Worm (Caenorhabditis elegans) whole organism, L3 larva: ENCODE results near the gene F26A1.19.
A peak's percentile ranks its signal among the peaks of the same experiment; 100 is the strongest.

Experiments used
- R02D3.7 ChIP-seq: fragments of 150-350 bp; optimal IDR thresholded peaks from 2 replicates; lab custom pipeline; 2014; ENCODE audit warnings: missing biosample characterization, missing genetic modification characterization
- ZK546.5 ChIP-seq: sonication (generic microtip); optimal IDR thresholded peaks from 2 replicates; lab custom pipeline; 2017; ENCODE audit warnings: missing biosample characterization, missing genetic modification characterization
- aly-2 ChIP-seq: fragments of 150-350 bp; optimal IDR thresholded peaks from 2 replicates; lab custom pipeline; 2014; ENCODE audit warnings: missing biosample characterization, missing genetic modification characterization
- ama-1 ChIP-seq: fragments of 150-350 bp; optimal IDR thresholded peaks from 2 replicates; lab custom pipeline; 2018
- ceh-28 ChIP-seq: fragments of 150-350 bp; optimal IDR thresholded peaks from 2 replicates; lab custom pipeline; 2014; ENCODE audit warnings: missing biosample characterization, missing genetic modification reagents, missing genetic modification characterization
- ceh-82 ChIP-seq: fragments of 150-350 bp; optimal IDR thresholded peaks from 2 replicates; lab custom pipeline; 2014; ENCODE audit warnings: missing biosample characterization, missing genetic modification characterization
- ceh-9 ChIP-seq: sonication (generic microtip); optimal IDR thresholded peaks from 2 replicates; lab custom pipeline; 2018; ENCODE audit warnings: missing biosample characterization, missing genetic modification characterization
- daf-12 ChIP-seq: fragments of 150-350 bp; optimal IDR thresholded peaks from 2 replicates; lab custom pipeline; 2014; ENCODE audit warnings: missing biosample characterization, missing genetic modification reagents, missing genetic modification characterization
- elt-2 ChIP-seq: sonication (generic microtip); optimal IDR thresholded peaks from 2 replicates; lab custom pipeline; 2016; ENCODE audit warnings: missing genetic modification reagents, mild to moderate bottlenecking, missing genetic modification characterization, missing compliant biosample characterization
- elt-3 ChIP-seq, 3 experiments: fragments of 150-350 bp in 1 of 3; sonication (generic microtip) in 2 of 3; optimal IDR thresholded peaks; 2 replicates in 2 of 3; 4 replicates in 1 of 3; lab custom pipeline; 2014 to 2017; ENCODE audit warnings: missing biosample characterization in 3 of 3, missing genetic modification characterization in 3 of 3
- eor-1 ChIP-seq, 2 experiments: fragments of 150-350 bp; optimal IDR thresholded peaks; 2 replicates each; lab custom pipeline; 2014 to 2018; ENCODE audit warnings: missing biosample characterization in 2 of 2, missing genetic modification characterization in 2 of 2
- fkh-10 ChIP-seq: sonication (generic microtip); optimal IDR thresholded peaks from 2 replicates; lab custom pipeline; 2017; ENCODE audit warnings: missing biosample characterization, missing genetic modification reagents, missing genetic modification characterization
- fkh-2 ChIP-seq: fragments of 150-350 bp; optimal IDR thresholded peaks from 2 replicates; lab custom pipeline; 2014; ENCODE audit warnings: missing biosample characterization, missing genetic modification reagents, missing genetic modification characterization
- fos-1 ChIP-seq: fragments of 150-350 bp; optimal IDR thresholded peaks from 2 replicates; lab custom pipeline; 2014; ENCODE audit warnings: missing biosample characterization, missing genetic modification characterization
- hmg-11 ChIP-seq: sonication (generic microtip); optimal IDR thresholded peaks from 2 replicates; lab custom pipeline; 2016; ENCODE audit warnings: missing genetic modification characterization, missing compliant biosample characterization
- jun-1 ChIP-seq: fragments of 150-350 bp; optimal IDR thresholded peaks from 2 replicates; lab custom pipeline; 2014; ENCODE audit warnings: missing biosample characterization, missing genetic modification reagents, missing genetic modification characterization
- lin-15B ChIP-seq: fragments of 150-350 bp; optimal IDR thresholded peaks from 2 replicates; lab custom pipeline; 2014; ENCODE audit warnings: missing biosample characterization, missing genetic modification characterization
- lin-39 ChIP-seq: fragments of 150-350 bp; optimal IDR thresholded peaks from 2 replicates; lab custom pipeline; 2018; ENCODE audit warnings: missing biosample characterization, missing genetic modification reagents, missing genetic modification characterization
- lsy-12 ChIP-seq: sonication (generic microtip); optimal IDR thresholded peaks from 2 replicates; lab custom pipeline; 2016; ENCODE audit warnings: mild to moderate bottlenecking, missing genetic modification characterization, missing compliant biosample characterization
- mdl-1 ChIP-seq: fragments of 150-350 bp; optimal IDR thresholded peaks from 2 replicates; lab custom pipeline; 2014; ENCODE audit warnings: missing biosample characterization, missing genetic modification characterization
- mml-1 ChIP-seq: fragments of 150-350 bp; sonication (generic microtip); optimal IDR thresholded peaks from 3 replicates; lab custom pipeline; 2014; ENCODE audit warnings: missing biosample characterization, missing genetic modification characterization
- nfya-1 ChIP-seq: sonication (generic microtip); optimal IDR thresholded peaks from 2 replicates; lab custom pipeline; 2017; ENCODE audit warnings: missing genetic modification characterization, mild to moderate bottlenecking, missing compliant biosample characterization, antibody characterized with exemption, moderate library complexity; ENCODE audit not compliant: insufficient read depth
- nhr-11 ChIP-seq: fragments of 150-350 bp; optimal IDR thresholded peaks from 2 replicates; lab custom pipeline; 2014; ENCODE audit warnings: missing biosample characterization, missing genetic modification characterization
- nhr-12 ChIP-seq: fragments of 150-350 bp; optimal IDR thresholded peaks from 2 replicates; lab custom pipeline; 2014; ENCODE audit warnings: missing biosample characterization, missing genetic modification characterization
- nhr-23 ChIP-seq: fragments of 150-350 bp; optimal IDR thresholded peaks from 2 replicates; lab custom pipeline; 2014; ENCODE audit warnings: missing biosample characterization, missing genetic modification reagents, missing genetic modification characterization
- nhr-237 ChIP-seq: fragments of 150-350 bp; optimal IDR thresholded peaks from 2 replicates; lab custom pipeline; 2014; ENCODE audit warnings: missing biosample characterization, missing genetic modification characterization
- nhr-25 ChIP-seq: sonication (generic microtip); optimal IDR thresholded peaks from 2 replicates; lab custom pipeline; 2017; ENCODE audit warnings: missing biosample characterization, missing genetic modification characterization
- nhr-43 ChIP-seq: sonication (generic microtip); optimal IDR thresholded peaks from 2 replicates; lab custom pipeline; 2016; ENCODE audit warnings: mild to moderate bottlenecking, missing genetic modification characterization, missing compliant biosample characterization; ENCODE audit not compliant: poor library complexity, severe bottlenecking
- nhr-76 ChIP-seq: fragments of 150-350 bp; sonication (generic microtip); optimal IDR thresholded peaks from 5 replicates; lab custom pipeline; 2014; ENCODE audit warnings: missing biosample characterization, missing genetic modification characterization
- nhr-77 ChIP-seq: fragments of 150-350 bp; optimal IDR thresholded peaks from 2 replicates; lab custom pipeline; 2014; ENCODE audit warnings: missing biosample characterization, missing genetic modification characterization
- pha-4 ChIP-seq: fragments of 150-350 bp; optimal IDR thresholded peaks from 2 replicates; lab custom pipeline; 2014; ENCODE audit warnings: missing biosample characterization, missing genetic modification reagents, missing genetic modification characterization
- pqm-1 ChIP-seq: fragments of 150-350 bp; optimal IDR thresholded peaks from 2 replicates; lab custom pipeline; 2017; ENCODE audit warnings: missing biosample characterization, missing genetic modification characterization, inconsistent platforms
- snpc-4 ChIP-seq: fragments of 150-350 bp; optimal IDR thresholded peaks from 2 replicates; lab custom pipeline; 2014; ENCODE audit warnings: missing biosample characterization, missing genetic modification characterization
- tbx-2 ChIP-seq: sonication (generic microtip); optimal IDR thresholded peaks from 2 replicates; lab custom pipeline; 2016; ENCODE audit warnings: mild to moderate bottlenecking, missing genetic modification characterization, missing compliant biosample characterization
- unc-39 ChIP-seq: sonication (generic microtip); optimal IDR thresholded peaks from 4 replicates; lab custom pipeline; 2017; ENCODE audit warnings: missing biosample characterization, missing genetic modification characterization
- unc-62 ChIP-seq: fragments of 150-350 bp; sonication (generic microtip); optimal IDR thresholded peaks from 4 replicates; lab custom pipeline; 2014; ENCODE audit warnings: missing biosample characterization, missing genetic modification reagents, missing genetic modification characterization
- zag-1 ChIP-seq: fragments of 150-350 bp; optimal IDR thresholded peaks from 2 replicates; lab custom pipeline; 2014; ENCODE audit warnings: missing biosample characterization, missing genetic modification characterization
- ztf-11 ChIP-seq: fragments of 150-350 bp; optimal IDR thresholded peaks from 2 replicates; lab custom pipeline; 2014; ENCODE audit warnings: missing biosample characterization, missing genetic modification characterization
- ztf-4 ChIP-seq: fragments of 150-350 bp; optimal IDR thresholded peaks from 2 replicates; lab custom pipeline; 2014; ENCODE audit warnings: missing biosample characterization, missing genetic modification characterization

F26A1.19 gene

ce11 chrIII:4796039-4796438, 41.5 kb upstream of the F26A1.19 start (continued):
- TF ChIP-seq lin-15B (tag; lab: Kevin White, UChicago) = peak; percentile 66
- peak; percentile 61 for TF ChIP-seq lsy-12 (tag; lab: Kevin White, UChicago)
- no peak for TF ChIP-seq ZK546.5 (tag; lab: Kevin White, UChicago)
- TF ChIP-seq daf-12 (tag; lab: Kevin White, UChicago) = no peak

- TF ChIP-seq ceh-9 = no peak
- TF ChIP-seq elt-2 (tag; lab: Kevin White, UChicago) = peak; percentile 21
- no peak for TF ChIP-seq nhr-12 (tag; lab: Kevin White, UChicago)
- TF ChIP-seq, all 47 proteins: peak for 1
Measured at ce11 chrIII:4796536-4796935, 41.0 kb upstream of the F26A1.19 start, which contains the start of gene tag-325. tag-325 (plus strand) TSS chrIII:4796836.

- TF ChIP-seq ceh-28 (tag; lab: Kevin White, UChicago) (no peak), aly-2 (tag; lab: Kevin White, UChicago) (no peak), hmg-11 (tag; lab: Kevin White, UChicago) (no peak), ceh-9 (no peak), nhr-77 (tag; lab: Kevin White, UChicago) (no peak), jun-1 (tag; lab: Kevin White, UChicago) (no peak), nhr-12 (tag; lab: Kevin White, UChicago) (no peak), eor-1 (tag; optimal IDR thresholded peaks at IDR 0.05; lab: Kevin White, UChicago) (no peak), elt-2 (tag; lab: Kevin White, UChicago) (no peak), mdl-1 (no peak), mml-1 (tag; lab: Kevin White, UChicago) (no peak), fkh-2 (tag; lab: Kevin White, UChicago) (no peak)
Measured at ce11 chrIII:4802707-4803106, 34.8 kb upstream of the F26A1.19 start, which contains the start of gene metl-5. metl-5 (plus strand) TSS chrIII:4803007.

- TF ChIP-seq aly-2 (tag; lab: Kevin White, UChicago) (no peak), nhr-25 (tag; lab: Kevin White, UChicago) (no peak), ceh-82 (no peak), snpc-4 (no peak), elt-2 (tag; lab: Kevin White, UChicago) (no peak), tbx-2 (tag; lab: Kevin White, UChicago) (no peak), nhr-11 (tag; lab: Kevin White, UChicago) (no peak), ztf-4 (tag; lab: Kevin White, UChicago) (no peak), ceh-9 (no peak), daf-12 (tag; lab: Kevin White, UChicago) (no peak), ZK546.5 (tag; lab: Kevin White, UChicago) (no peak), pqm-1 (tag; lab: Kevin White, UChicago) (no peak), ztf-11 (no peak), lin-39 (tag; lab: Kevin White, UChicago) (no peak), unc-39 (no peak), nhr-23 (no peak)
Measured at ce11 chrIII:4806345-4806744, 31.2 kb upstream of the F26A1.19 start.

ce11 chrIII:4808089-4808488, 29.4 kb upstream of the F26A1.19 start:
- TF ChIP-seq unc-62 (GFP tag; lab: Kevin White, UChicago) (no peak), ama-1 (no peak), ZK546.5 (tag; lab: Kevin White, UChicago) (no peak), nfya-1 (tag; lab: Kevin White, UChicago) (peak; percentile 98), unc-39 (no peak)

ce11 chrIII:4809526-4810153, 27.9 kb upstream of the F26A1.19 start, which contains the start of gene pal-1:
pal-1 (minus strand) TSS chrIII:4809576.
- TF ChIP-seq zag-1 (tag; lab: Kevin White, UChicago) = no peak
- no peak for TF ChIP-seq ceh-28 (tag; lab: Kevin White, UChicago)
- no peak for TF ChIP-seq jun-1 (tag; lab: Kevin White, UChicago)
- no peak for TF ChIP-seq ama-1
- TF ChIP-seq elt-3 (tag; optimal IDR thresholded peaks at IDR 0.05; lab: Kevin White, UChicago) = no peak
- no peak for TF ChIP-seq aly-2 (tag; lab: Kevin White, UChicago)
- TF ChIP-seq pha-4 (tag; lab: Kevin White, UChicago) = no peak
- TF ChIP-seq eor-1 (tag; optimal IDR thresholded peaks at IDR 0.05; lab: Kevin White, UChicago) = no peak
- TF ChIP-seq tbx-2 (tag; lab: Kevin White, UChicago) = no peak
- TF ChIP-seq fos-1 (tag; lab: Kevin White, UChicago) = no peak
- no peak for TF ChIP-seq ceh-82
- no peak for TF ChIP-seq nhr-43 (tag; lab: Kevin White, UChicago)
- TF ChIP-seq R02D3.7 (tag; lab: Kevin White, UChicago) = no peak
- TF ChIP-seq ztf-4 (tag; lab: Kevin White, UChicago) = no peak
- TF ChIP-seq nhr-237 (tag; lab: Kevin White, UChicago) = no peak
- no peak for TF ChIP-seq unc-62 (GFP tag; lab: Kevin White, UChicago)
- TF ChIP-seq fkh-10 (GFP tag; lab: Kevin White, UChicago) = no peak
- no peak for TF ChIP-seq ztf-11
- no peak for TF ChIP-seq nhr-76
